Fruit fly (Drosophila melanogaster) whole organism, pupa: ENCODE data around the gene CG11980.

Source experiments
- CG13204 ChIP-seq: fragments of 200-800 bp; sonication (Bioruptor generic); optimal IDR thresholded peaks from 2 replicates; lab custom pipeline; 2018; ENCODE audit warnings: missing biosample characterization, mild to moderate bottlenecking, missing genetic modification characterization, moderate library complexity
- CG14655 ChIP-seq: fragments of 200-800 bp; sonication (Bioruptor generic); optimal IDR thresholded peaks from 3 replicates; lab custom pipeline; 2017; ENCODE audit warnings: mild to moderate bottlenecking, missing biosample characterization, missing genetic modification reagents, missing genetic modification characterization
- CG32121 ChIP-seq: fragments of 200-800 bp; sonication (Bioruptor generic); IDR thresholded peaks from 2 replicates; pipeline ENCODE4 v1.3.6; 2022; ENCODE audit warnings: missing biosample characterization, missing genetic modification characterization
- CG4496 ChIP-seq: fragments of 200-800 bp; sonication (Bioruptor generic); IDR thresholded peaks from 3 replicates; pipeline ENCODE4 v1.3.6; 2022; ENCODE audit warnings: missing biosample characterization, missing genetic modification characterization
- CG8301 ChIP-seq: fragments of 200-800 bp; sonication (Bioruptor generic); optimal IDR thresholded peaks from 2 replicates; lab custom pipeline; 2018; ENCODE audit warnings: missing biosample characterization, mild to moderate bottlenecking, missing genetic modification characterization
- EcR ChIP-seq: fragments of 200-800 bp; sonication (Bioruptor generic); optimal IDR thresholded peaks from 3 replicates; lab custom pipeline; 2019; ENCODE audit warnings: missing biosample characterization, missing genetic modification characterization, mild to moderate bottlenecking, moderate library complexity, missing genetic modification reagents
- Ets98B ChIP-seq: fragments of 200-800 bp; sonication (Bioruptor generic); IDR thresholded peaks from 2 replicates; pipeline ENCODE4 v1.3.6; 2022; ENCODE audit warnings: missing biosample characterization, missing genetic modification characterization
- rn ChIP-seq: fragments of 200-800 bp; sonication (Bioruptor generic); IDR thresholded peaks from 2 replicates; pipeline ENCODE4 v1.3.6; 2022; ENCODE audit warnings: missing biosample characterization, missing genetic modification characterization

dm6 chr3R:9048466-9049072 lies 44.8 kb downstream of the CG11980 start, which contains the start of gene Mst85C:
- TF ChIP-seq rn (GFP tag; lab: Robert Waterston, UW) (no peak), CG4496 (GFP tag; lab: Robert Waterston, UW) (no peak), CG14655 (GFP tag; lab: Kevin White, UChicago) (no peak), CG8301 (tag; lab: Kevin White, UChicago) (no peak), Ets98B (no peak), CG13204 (GFP tag; lab: Kevin White, UChicago) (no peak), CG32121 (GFP tag; lab: Robert Waterston, UW) (no peak), EcR (GFP tag; lab: Kevin White, UChicago) (peak; percentile 50)
